Worm (Caenorhabditis elegans) whole organism, young adult: ENCODE data around the gene srh-251.

Experiments
- ama-1 ChIP-seq, 3 experiments: fragments of 150-350 bp in 1 of 3; sonication (generic microtip) in 2 of 3; optimal IDR thresholded peaks; 2 replicates each; lab custom pipeline; 2014 to 2018; ENCODE audit warnings: missing biosample characterization in 2 of 3, missing genetic modification characterization in 2 of 3, missing genetic modification reagents in 2 of 3
- ceh-91 ChIP-seq: fragments of 200-800 bp; sonication (Bioruptor generic); IDR thresholded peaks from 2 replicates; pipeline ENCODE4 v1.3.6; 2022; ENCODE audit warnings: missing genetic modification reagents, missing genetic modification characterization, missing compliant biosample characterization
- ets-4 ChIP-seq: fragments of 200-800 bp; sonication (Bioruptor generic); optimal IDR thresholded peaks from 2 replicates; lab custom pipeline; 2018; ENCODE audit warnings: mild to moderate bottlenecking, missing genetic modification characterization, missing compliant biosample characterization
- him-1 ChIP-seq: sonication (generic microtip); optimal IDR thresholded peaks from 2 replicates; lab custom pipeline; 2016; ENCODE audit warnings: missing genotype, missing genetic modification reagents, missing genetic modification characterization, missing compliant biosample characterization
- nfya-1 ChIP-seq: sonication (generic microtip); optimal IDR thresholded peaks from 2 replicates; lab custom pipeline; 2017; ENCODE audit warnings: antibody characterized with exemption, missing compliant biosample characterization, missing genetic modification characterization, borderline replicate concordance; ENCODE audit not compliant: insufficient read depth
- pha-4 ChIP-seq: fragments of 150-350 bp; sonication (generic microtip); optimal IDR thresholded peaks from 2 replicates; lab custom pipeline; 2014; ENCODE audit warnings: missing biosample characterization, missing genetic modification reagents, missing genetic modification characterization
- repo-1 ChIP-seq: sonication (generic microtip); optimal IDR thresholded peaks from 2 replicates; lab custom pipeline; 2017; ENCODE audit warnings: mild to moderate bottlenecking, missing genetic modification characterization, missing compliant biosample characterization
- sea-2 ChIP-seq: fragments of 200-800 bp; sonication (Bioruptor generic); IDR thresholded peaks from 2 replicates; pipeline ENCODE4 v1.3.6; 2022; ENCODE audit warnings: missing genetic modification characterization, missing compliant biosample characterization
- ztf-22 ChIP-seq: fragments of 200-800 bp; sonication (Bioruptor generic); optimal IDR thresholded peaks from 2 replicates; lab custom pipeline; 2018; ENCODE audit warnings: mild to moderate bottlenecking, missing genetic modification characterization, moderate library complexity, missing compliant biosample characterization

ce11 chrV:15352376-15352775, 27.3 kb downstream of the srh-251 start, which contains the start of gene srx-58:
- TF ChIP-seq ama-1 (optimal IDR thresholded peaks at IDR 0.05; lab: Kevin White, UChicago), result no peak
- no peak for TF ChIP-seq ama-1 (GFP tag; optimal IDR thresholded peaks at IDR 0.05; lab: Kevin White, UChicago)
- no peak for TF ChIP-seq pha-4 (tag; lab: Kevin White, UChicago)
- TF ChIP-seq repo-1 (tag; lab: Kevin White, UChicago), result no peak
- TF ChIP-seq ztf-22, result no peak
- TF ChIP-seq him-1 (tag; lab: Kevin White, UChicago), result no peak
- TF ChIP-seq ceh-91, result no peak
- no peak for TF ChIP-seq ets-4 (GFP tag; lab: Kevin White, UChicago)
- TF ChIP-seq sea-2, result no peak
- no peak for TF ChIP-seq nfya-1 (tag; lab: Kevin White, UChicago)
